Fruit fly (Drosophila melanogaster) whole organism, embryonic: ENCODE results near the gene Cpsf100.

ENCODE experiments used
- Adf1 ChIP-seq: fragments of 200-800 bp; sonication (Bioruptor generic); IDR thresholded peaks from 2 replicates; pipeline ENCODE4 v1.3.6; 2022; ENCODE audit warnings: missing biosample characterization, missing genetic modification characterization
- Aef1 ChIP-seq: fragments of 200-800 bp; sonication (Bioruptor generic); IDR thresholded peaks from 3 replicates; pipeline ENCODE4 v1.3.6; 2022; ENCODE audit warnings: missing biosample characterization, missing genetic modification characterization
- Antp ChIP-seq: fragments of 200-800 bp; sonication (Bioruptor generic); optimal IDR thresholded peaks from 3 replicates; lab custom pipeline; 2016; ENCODE audit warnings: missing biosample characterization, missing genetic modification characterization
- Atf3 ChIP-seq: fragments of 200-800 bp; sonication (Bioruptor generic); optimal IDR thresholded peaks from 3 replicates; lab custom pipeline; 2016; ENCODE audit warnings: missing biosample characterization, missing genetic modification characterization
- CG10654 ChIP-seq: fragments of 200-800 bp; sonication (Bioruptor generic); optimal IDR thresholded peaks from 2 replicates; lab custom pipeline; 2016; ENCODE audit warnings: missing biosample characterization, missing genetic modification characterization
- CG11560 ChIP-seq: fragments of 200-800 bp; sonication (Bioruptor generic); IDR thresholded peaks from 3 replicates; pipeline ENCODE4 v1.3.6; 2022; ENCODE audit warnings: missing biosample characterization, missing genetic modification characterization
- CG15601 ChIP-seq: fragments of 200-800 bp; sonication (Bioruptor generic); optimal IDR thresholded peaks from 3 replicates; lab custom pipeline; 2019; ENCODE audit warnings: missing biosample characterization, mild to moderate bottlenecking, missing genetic modification characterization, moderate library complexity
- CG16813 ChIP-seq: fragments of 200-800 bp; sonication (Bioruptor generic); IDR thresholded peaks from 3 replicates; pipeline ENCODE4 v1.3.6; 2022; ENCODE audit warnings: missing biosample characterization, missing genetic modification characterization; ENCODE audit not compliant: partially characterized antibody
- CG16815 ChIP-seq: fragments of 200-800 bp; sonication (Bioruptor generic); optimal IDR thresholded peaks from 3 replicates; lab custom pipeline; 2017; ENCODE audit warnings: missing biosample characterization, mild to moderate bottlenecking, missing genetic modification characterization
- CG1792 ChIP-seq: fragments of 200-800 bp; sonication (Bioruptor generic); optimal IDR thresholded peaks from 2 replicates; lab custom pipeline; 2016; ENCODE audit warnings: missing biosample characterization, missing genetic modification characterization
- CG18011 ChIP-seq: fragments of 200-800 bp; sonication (Bioruptor generic); optimal IDR thresholded peaks from 2 replicates; lab custom pipeline; 2017; ENCODE audit warnings: missing biosample characterization, missing genetic modification characterization, mild to moderate bottlenecking, moderate library complexity, missing genotype
- CG18764 ChIP-seq: fragments of 200-800 bp; sonication (Bioruptor generic); optimal IDR thresholded peaks from 3 replicates; lab custom pipeline; 2016; ENCODE audit warnings: missing biosample characterization, missing genetic modification characterization
- CG4360 ChIP-seq: fragments of 200-800 bp; sonication (Bioruptor generic); IDR thresholded peaks from 2 replicates; pipeline ENCODE4 v1.3.6; 2022; ENCODE audit warnings: missing biosample characterization, missing genetic modification characterization
- CG4424 ChIP-seq: fragments of 200-800 bp; sonication (Bioruptor generic); optimal IDR thresholded peaks from 3 replicates; lab custom pipeline; 2016; ENCODE audit warnings: missing biosample characterization, missing genetic modification characterization
- CG6683 ChIP-seq: fragments of 200-800 bp; sonication (Bioruptor generic); optimal IDR thresholded peaks from 2 replicates; lab custom pipeline; 2017; ENCODE audit warnings: missing biosample characterization, mild to moderate bottlenecking, missing genetic modification characterization, missing genetic modification reagents
- CG7745 ChIP-seq: fragments of 200-800 bp; sonication (Bioruptor generic); optimal IDR thresholded peaks from 2 replicates; lab custom pipeline; 2018; ENCODE audit warnings: missing biosample characterization, mild to moderate bottlenecking, missing genetic modification characterization, moderate library complexity
- CkIIα-i1 ChIP-seq: fragments of 200-800 bp; sonication (Bioruptor generic); IDR thresholded peaks from 2 replicates; pipeline ENCODE4 v1.3.6; 2022; ENCODE audit warnings: missing biosample characterization, missing genetic modification characterization
- CrebB ChIP-seq: fragments of 200-800 bp; sonication (Bioruptor generic); optimal IDR thresholded peaks from 3 replicates; lab custom pipeline; 2018; ENCODE audit warnings: missing biosample characterization, mild to moderate bottlenecking, missing genetic modification characterization
- Doc2 ChIP-seq: fragments of 200-800 bp; sonication (Bioruptor generic); IDR thresholded peaks from 2 replicates; pipeline ENCODE4 v1.3.6; 2022; ENCODE audit warnings: missing biosample characterization, missing genetic modification characterization
- Fer1 ChIP-seq: fragments of 200-800 bp; sonication (Bioruptor generic); optimal IDR thresholded peaks from 2 replicates; lab custom pipeline; 2017; ENCODE audit warnings: missing biosample characterization, mild to moderate bottlenecking, missing genetic modification characterization
- Fer3 ChIP-seq: fragments of 200-800 bp; sonication (Bioruptor generic); optimal IDR thresholded peaks from 2 replicates; lab custom pipeline; 2018; ENCODE audit warnings: missing biosample characterization, mild to moderate bottlenecking, missing genetic modification characterization, moderate library complexity
- Hsf ChIP-seq: fragments of 200-800 bp; sonication (Bioruptor generic); optimal IDR thresholded peaks from 3 replicates; lab custom pipeline; 2016; ENCODE audit warnings: missing biosample characterization, missing genetic modification characterization
- Max ChIP-seq: fragments of 200-800 bp; sonication (Bioruptor generic); optimal IDR thresholded peaks from 2 replicates; lab custom pipeline; 2016; ENCODE audit warnings: missing biosample characterization, mild to moderate bottlenecking, missing genetic modification characterization
- Optix ChIP-seq: fragments of 200-800 bp; sonication (Bioruptor generic); IDR thresholded peaks from 3 replicates; pipeline ENCODE4 v1.3.6; 2022; ENCODE audit warnings: missing biosample characterization, missing genetic modification characterization
- Sry-β ChIP-seq: fragments of 200-800 bp; sonication (Bioruptor generic); optimal IDR thresholded peaks from 2 replicates; lab custom pipeline; 2018; ENCODE audit warnings: missing biosample characterization, mild to moderate bottlenecking, missing genetic modification characterization, moderate library complexity
- ac ChIP-seq: fragments of 200-800 bp; sonication (Bioruptor generic); optimal IDR thresholded peaks from 3 replicates; lab custom pipeline; 2017; ENCODE audit warnings: missing biosample characterization, mild to moderate bottlenecking, missing genetic modification characterization
- bab2 ChIP-seq: fragments of 200-800 bp; sonication (Bioruptor generic); optimal IDR thresholded peaks from 2 replicates; lab custom pipeline; 2016; ENCODE audit warnings: missing biosample characterization, missing genetic modification characterization
- bigmax ChIP-seq: fragments of 200-800 bp; sonication (Bioruptor generic); optimal IDR thresholded peaks from 2 replicates; lab custom pipeline; 2018; ENCODE audit warnings: missing biosample characterization, mild to moderate bottlenecking, missing genetic modification characterization
- bowl ChIP-seq: fragments of 200-800 bp; sonication (Bioruptor generic); IDR thresholded peaks from 2 replicates; pipeline ENCODE4 v1.3.6; 2022; ENCODE audit warnings: missing biosample characterization, missing genetic modification characterization
- btn ChIP-seq: fragments of 200-800 bp; sonication (Bioruptor generic); optimal IDR thresholded peaks from 2 replicates; lab custom pipeline; 2016; ENCODE audit warnings: missing biosample characterization, missing genetic modification characterization
- crp ChIP-seq, 2 experiments: fragments of 200-800 bp; sonication (Bioruptor generic); optimal IDR thresholded peaks; 2 replicates in 1 of 2; 3 replicates in 1 of 2; lab custom pipeline; 2017; ENCODE audit warnings: missing biosample characterization in 2 of 2, missing genetic modification characterization in 2 of 2, mild to moderate bottlenecking in 1 of 2, moderate library complexity in 1 of 2
- dimm ChIP-seq: fragments of 200-800 bp; sonication (Bioruptor generic); IDR thresholded peaks from 2 replicates; pipeline ENCODE4 v1.3.6; 2022; ENCODE audit warnings: missing biosample characterization, missing genetic modification characterization
- dm ChIP-seq: fragments of 200-800 bp; sonication (Bioruptor generic); optimal IDR thresholded peaks from 3 replicates; lab custom pipeline; 2016; ENCODE audit warnings: missing biosample characterization, missing genetic modification characterization
- dmrt99B ChIP-seq: fragments of 200-800 bp; sonication (Bioruptor generic); optimal IDR thresholded peaks from 2 replicates; lab custom pipeline; 2018; ENCODE audit warnings: missing biosample characterization, mild to moderate bottlenecking, missing genetic modification characterization, moderate library complexity
- gem ChIP-seq: fragments of 200-800 bp; sonication (Bioruptor generic); optimal IDR thresholded peaks from 2 replicates; lab custom pipeline; 2019; ENCODE audit warnings: missing biosample characterization, mild to moderate bottlenecking, missing genetic modification characterization, moderate library complexity
- grau ChIP-seq: fragments of 200-800 bp; optimal IDR thresholded peaks from 3 replicates; lab custom pipeline; 2019; ENCODE audit warnings: missing biosample characterization, mild to moderate bottlenecking, missing genetic modification characterization, moderate library complexity
- jumu ChIP-seq: fragments of 200-800 bp; sonication (Bioruptor generic); optimal IDR thresholded peaks from 3 replicates; lab custom pipeline; 2016; ENCODE audit warnings: missing biosample characterization, missing genetic modification characterization
- ken ChIP-seq: fragments of 200-800 bp; sonication (Bioruptor generic); IDR thresholded peaks from 3 replicates; pipeline ENCODE4 v1.3.6; 2022; ENCODE audit warnings: missing biosample characterization, missing genetic modification characterization
- nmo ChIP-seq: fragments of 200-800 bp; sonication (Bioruptor generic); optimal IDR thresholded peaks from 2 replicates; lab custom pipeline; 2018; ENCODE audit warnings: missing biosample characterization, mild to moderate bottlenecking, missing genetic modification characterization, moderate library complexity
- otp ChIP-seq: fragments of 200-800 bp; sonication (Bioruptor generic); IDR thresholded peaks from 3 replicates; pipeline ENCODE4, ENCODE4 v1.3.6; 2022; ENCODE audit warnings: missing biosample characterization, missing genetic modification characterization
- row ChIP-seq: fragments of 200-800 bp; sonication (Bioruptor generic); IDR thresholded peaks from 3 replicates; pipeline ENCODE4 v1.3.6; 2022; ENCODE audit warnings: missing biosample characterization, missing genetic modification characterization
- sc ChIP-seq, 3 experiments: fragments of >200 bp in 2 of 3; fragments of 200-800 bp in 1 of 3; sonication (Bioruptor generic) in 1 of 3; optimal IDR thresholded peaks; 2 replicates in 2 of 3; 3 replicates in 1 of 3; lab custom pipeline; 2017; ENCODE audit warnings: mild to moderate bottlenecking in 1 of 3, missing biosample characterization in 1 of 3, missing genetic modification characterization in 1 of 3, missing genetic modification reagents in 1 of 3
- sens ChIP-seq: fragments of 200-800 bp; sonication (Bioruptor generic); peaks from one replicate; lab custom pipeline; 2016; ENCODE audit warnings: missing biosample characterization, missing genetic modification characterization
- zf30C ChIP-seq: fragments of 200-800 bp; sonication (Bioruptor generic); optimal IDR thresholded peaks from 3 replicates; lab custom pipeline; 2018; ENCODE audit warnings: missing biosample characterization, mild to moderate bottlenecking, missing genetic modification characterization

Cpsf100 gene

dm6 chr3R:29082511-29083296 lies 48.3 kb downstream of the Cpsf100 start:
- TF ChIP-seq Atf3 (GFP tag; lab: Kevin White, UChicago) (no peak), Adf1 (GFP tag; lab: Robert Waterston, UW) (no peak), bowl (GFP tag; lab: Robert Waterston, UW) (no peak), CG16815 (no peak), CG4424 (no peak), Optix (GFP tag; lab: Robert Waterston, UW) (no peak), sens (GFP tag; lab: Kevin White, UChicago) (peak; percentile 44), CG18764 (GFP tag; lab: Kevin White, UChicago) (no peak), jumu (GFP tag; lab: Kevin White, UChicago) (no peak), dimm (GFP tag; lab: Robert Waterston, UW) (no peak), CG6683 (no peak), sc (optimal IDR thresholded peaks at IDR 0.05; lab: Kevin White, UChicago) (no peak), sc (GFP tag; optimal IDR thresholded peaks at IDR 0.05; lab: Kevin White, UChicago) (no peak), CG16813 (0 out of 3 replicates have a peak, but pooled peaks have one; percentile 28), Max (GFP tag; lab: Kevin White, UChicago) (no peak), dmrt99B (tag; lab: Kevin White, UChicago) (peak; percentile 22), ac (GFP tag; lab: Kevin White, UChicago) (no peak), CG10654 (GFP tag; lab: Kevin White, UChicago) (no peak), bab2 (GFP tag; lab: Kevin White, UChicago) (no peak), CG4360 (GFP tag; lab: Robert Waterston, UW) (peak; percentile 83), Fer1 (GFP tag; lab: Kevin White, UChicago) (no peak), Aef1 (GFP tag; lab: Robert Waterston, UW) (no peak), dm (GFP tag; lab: Kevin White, UChicago) (no peak), zf30C (no peak), crp (GFP tag; optimal IDR thresholded peaks at IDR 0.05; lab: Kevin White, UChicago) (no peak), gem (tag; lab: Kevin White, UChicago) (peak; percentile 9), Antp (no peak), ken (GFP tag; lab: Robert Waterston, UW) (0 out of 3 replicates have a peak, but pooled peaks have one; percentile 21), bigmax (GFP tag; lab: Kevin White, UChicago) (no peak), btn (GFP tag; lab: Kevin White, UChicago) (no peak), otp (GFP tag; lab: Robert Waterston, UW) (no peak), Hsf (no peak), Doc2 (GFP tag; lab: Robert Waterston, UW) (no peak), grau (tag; lab: Kevin White, UChicago) (peak; percentile 5), CG15601 (tag; lab: Kevin White, UChicago) (peak; percentile 3), Sry-β (peak; percentile 79), row (GFP tag; lab: Robert Waterston, UW) (peak; percentile 35; the same call in 1 of the 3 replicates), CG11560 (tag; lab: Robert Waterston, UW) (no peak), CG1792 (GFP tag; lab: Kevin White, UChicago) (no peak), nmo (GFP tag; lab: Kevin White, UChicago) (no peak), CG7745 (tag; lab: Kevin White, UChicago) (no peak), CG18011 (GFP tag; lab: Kevin White, UChicago) (no peak), Fer3 (tag; lab: Kevin White, UChicago) (no peak), CrebB (tag; lab: Kevin White, UChicago) (no peak), CkIIα-i1 (GFP tag; lab: Robert Waterston, UW) (no peak)
